Worm (Caenorhabditis elegans) whole organism, mixed stage, embryonic: ENCODE results near the gene EEED8.12.

Experiments used
- M03D4.4 ChIP-seq: sonication (generic microtip); optimal IDR thresholded peaks from 2 replicates; lab custom pipeline; 2017; ENCODE audit warnings: mild to moderate bottlenecking, missing genetic modification characterization, missing compliant biosample characterization
- bed-3 ChIP-seq: fragments of 200-800 bp; sonication (Bioruptor generic); optimal IDR thresholded peaks from 3 replicates; lab custom pipeline; 2018; ENCODE audit warnings: mild to moderate bottlenecking, missing genetic modification characterization, moderate library complexity, missing compliant biosample characterization
- blmp-1 ChIP-seq: fragments of 150-350 bp; optimal IDR thresholded peaks from 2 replicates; lab custom pipeline; 2014; ENCODE audit warnings: missing biosample characterization, missing genetic modification characterization
- ceh-43 ChIP-seq: fragments of 200-800 bp; sonication (Bioruptor generic); optimal IDR thresholded peaks from 2 replicates; lab custom pipeline; 2018; ENCODE audit warnings: mild to moderate bottlenecking, missing genetic modification characterization, moderate library complexity, missing compliant biosample characterization
- ceh-83 ChIP-seq: fragments of 200-800 bp; sonication (Bioruptor generic); optimal IDR thresholded peaks from 2 replicates; lab custom pipeline; 2018; ENCODE audit warnings: mild to moderate bottlenecking, missing genetic modification characterization, missing compliant biosample characterization
- ces-1 ChIP-seq: fragments of 150-350 bp; optimal IDR thresholded peaks from 2 replicates; lab custom pipeline; 2014; ENCODE audit warnings: missing biosample characterization, missing genetic modification reagents, missing genetic modification characterization
- cnd-1 ChIP-seq: fragments of 200-800 bp; sonication (Bioruptor generic); optimal IDR thresholded peaks from 2 replicates; lab custom pipeline; 2018; ENCODE audit warnings: mild to moderate bottlenecking, missing genetic modification characterization, missing compliant biosample characterization
- drap-1 ChIP-seq: fragments of 200-800 bp; sonication (Bioruptor generic); optimal IDR thresholded peaks from 3 replicates; lab custom pipeline; 2018; ENCODE audit warnings: mild to moderate bottlenecking, missing genetic modification characterization, missing compliant biosample characterization
- elt-1 ChIP-seq: sonication (generic microtip); optimal IDR thresholded peaks from 2 replicates; lab custom pipeline; 2017; ENCODE audit warnings: missing genetic modification characterization, mild to moderate bottlenecking, missing compliant biosample characterization, antibody characterized with exemption, moderate library complexity, borderline replicate concordance; ENCODE audit not compliant: insufficient read depth
- elt-3 ChIP-seq: fragments of 150-350 bp; optimal IDR thresholded peaks from 2 replicates; lab custom pipeline; 2014; ENCODE audit warnings: missing biosample characterization, missing genetic modification characterization
- flh-1 ChIP-seq: fragments of 200-800 bp; sonication (Bioruptor generic); optimal IDR thresholded peaks from 2 replicates; lab custom pipeline; 2018; ENCODE audit warnings: mild to moderate bottlenecking, missing genetic modification characterization, moderate library complexity, missing compliant biosample characterization
- ham-2 ChIP-seq: fragments of 200-800 bp; sonication (Bioruptor generic); optimal IDR thresholded peaks from 2 replicates; lab custom pipeline; 2018; ENCODE audit warnings: mild to moderate bottlenecking, missing genetic modification characterization, missing compliant biosample characterization
- hlh-1 ChIP-seq: fragments of 150-350 bp; optimal IDR thresholded peaks from 2 replicates; lab custom pipeline; 2014; ENCODE audit warnings: missing biosample characterization, missing genetic modification reagents, missing genetic modification characterization
- lin-13 ChIP-seq: fragments of 150-350 bp; optimal IDR thresholded peaks from 2 replicates; lab custom pipeline; 2014; ENCODE audit warnings: missing biosample characterization, missing genetic modification characterization
- lin-32 ChIP-seq: fragments of 200-800 bp; sonication (Bioruptor generic); optimal IDR thresholded peaks from 2 replicates; lab custom pipeline; 2018; ENCODE audit warnings: mild to moderate bottlenecking, missing genetic modification characterization, missing compliant biosample characterization
- lsy-2 ChIP-seq: fragments of 150-350 bp; optimal IDR thresholded peaks from 2 replicates; lab custom pipeline; 2014; ENCODE audit warnings: missing biosample characterization, missing genetic modification characterization
- mab-5 ChIP-seq: fragments of 150-350 bp; optimal IDR thresholded peaks from 2 replicates; lab custom pipeline; 2014; ENCODE audit warnings: missing biosample characterization, missing genetic modification characterization
- mep-1 ChIP-seq: fragments of 150-350 bp; optimal IDR thresholded peaks from 2 replicates; lab custom pipeline; 2017; ENCODE audit warnings: missing biosample characterization, missing genetic modification reagents, missing genetic modification characterization, inconsistent platforms
- mls-2 ChIP-seq: sonication (generic microtip); optimal IDR thresholded peaks from 2 replicates; lab custom pipeline; 2016; ENCODE audit warnings: mild to moderate bottlenecking, missing genetic modification characterization, moderate library complexity, missing compliant biosample characterization
- nhr-12 ChIP-seq: fragments of 150-350 bp; optimal IDR thresholded peaks from 2 replicates; lab custom pipeline; 2014; ENCODE audit warnings: missing biosample characterization, missing genetic modification characterization
- nhr-2 ChIP-seq: fragments of 150-350 bp; optimal IDR thresholded peaks from 2 replicates; lab custom pipeline; 2014; ENCODE audit warnings: missing biosample characterization, missing genetic modification characterization
- nhr-237 ChIP-seq: fragments of 150-350 bp; optimal IDR thresholded peaks from 2 replicates; lab custom pipeline; 2014; ENCODE audit warnings: missing biosample characterization, missing genetic modification characterization
- nhr-28 ChIP-seq: fragments of 150-350 bp; optimal IDR thresholded peaks from 2 replicates; lab custom pipeline; 2014; ENCODE audit warnings: missing biosample characterization, missing genetic modification characterization
- nhr-76 ChIP-seq: sonication (generic microtip); optimal IDR thresholded peaks from 2 replicates; lab custom pipeline; 2017; ENCODE audit warnings: missing biosample characterization, missing genetic modification characterization
- pha-4 ChIP-seq: fragments of 150-350 bp; optimal IDR thresholded peaks from 2 replicates; lab custom pipeline; 2018; ENCODE audit warnings: missing biosample characterization, missing genetic modification reagents, missing genetic modification characterization
- sem-2 ChIP-seq: fragments of 200-800 bp; sonication (Bioruptor generic); optimal IDR thresholded peaks from 2 replicates; lab custom pipeline; 2018; ENCODE audit warnings: mild to moderate bottlenecking, missing genetic modification characterization, missing compliant biosample characterization
- snpc-4 ChIP-seq: fragments of 150-350 bp; optimal IDR thresholded peaks from 2 replicates; lab custom pipeline; 2014; ENCODE audit warnings: missing biosample characterization, missing genetic modification characterization
- sptf-1 ChIP-seq: sonication (generic microtip); optimal IDR thresholded peaks from 2 replicates; lab custom pipeline; 2017; ENCODE audit warnings: mild to moderate bottlenecking, missing genetic modification characterization, moderate library complexity, missing compliant biosample characterization
- tbx-8 ChIP-seq: fragments of 200-800 bp; sonication (Bioruptor generic); optimal IDR thresholded peaks from 2 replicates; lab custom pipeline; 2018; ENCODE audit warnings: mild to moderate bottlenecking, missing genetic modification characterization, moderate library complexity, missing compliant biosample characterization
- unc-120 ChIP-seq: sonication (generic microtip); optimal IDR thresholded peaks from 2 replicates; lab custom pipeline; 2017; ENCODE audit warnings: missing genetic modification characterization, missing compliant biosample characterization; ENCODE audit not compliant: poor library complexity, severe bottlenecking
- unc-39 ChIP-seq: fragments of 150-350 bp; optimal IDR thresholded peaks from 2 replicates; lab custom pipeline; 2014; ENCODE audit warnings: missing biosample characterization, missing genetic modification characterization
- unc-62 ChIP-seq: fragments of 150-350 bp; optimal IDR thresholded peaks from 2 replicates; lab custom pipeline; 2014; ENCODE audit warnings: missing biosample characterization, missing genetic modification reagents, missing genetic modification characterization
- zip-8 ChIP-seq: fragments of 150-350 bp; optimal IDR thresholded peaks from 2 replicates; lab custom pipeline; 2014; ENCODE audit warnings: missing biosample characterization, missing genetic modification characterization
- ztf-11 ChIP-seq: fragments of 150-350 bp; optimal IDR thresholded peaks from 2 replicates; lab custom pipeline; 2014; ENCODE audit warnings: missing biosample characterization, missing genetic modification characterization

EEED8.12 gene

DNA sequence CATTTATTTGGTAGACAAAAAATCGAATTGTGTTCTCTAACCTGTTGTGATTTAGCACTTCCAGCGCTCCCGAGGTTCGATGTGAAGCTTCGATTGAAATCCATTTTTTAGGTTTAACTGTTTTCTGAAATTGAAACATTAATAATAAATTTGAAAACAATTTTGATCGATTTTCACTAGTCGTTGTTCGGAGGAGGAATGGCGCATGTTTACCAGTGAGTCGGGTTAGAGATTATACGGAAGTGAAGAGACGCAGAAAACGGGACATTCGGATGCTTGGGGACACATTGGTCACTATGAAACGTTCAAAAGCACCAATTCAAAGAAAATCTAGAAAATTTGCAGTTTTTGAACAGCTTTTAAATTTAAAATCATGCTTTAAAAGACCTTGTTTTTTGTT lies 10.0 kb downstream of the EEED8.12 start, which contains the start of gene fbxl-3:
TSS of gene fbxl-3 (minus strand) at position 124 of the 400 bp plus-strand sequence.
- TF ChIP-seq tbx-8 (GFP tag; lab: Kevin White, UChicago) (no peak), pha-4 (tag; lab: Kevin White, UChicago) (peak; percentile 65)
- TF ChIP-seq, all 35 proteins: peak for 1

DNA sequence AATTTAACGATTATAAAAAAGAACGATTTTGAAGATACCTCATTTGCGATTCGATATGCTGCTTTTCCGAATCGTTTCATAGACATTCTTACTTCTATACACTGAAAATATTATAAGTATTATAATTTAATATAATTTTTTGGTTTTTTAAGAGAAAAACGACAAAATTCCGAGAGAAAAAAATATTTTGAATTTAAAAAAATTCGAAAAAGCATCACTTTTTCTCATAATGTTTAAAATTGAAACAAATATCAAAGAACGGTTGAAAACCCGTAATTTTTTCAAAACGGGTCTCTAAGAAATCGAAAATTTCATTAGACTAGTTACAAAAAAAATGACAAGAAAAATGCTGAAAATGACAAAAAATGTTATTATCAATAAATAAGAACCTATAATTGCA lies 13.2 kb downstream of the EEED8.12 start, which contains the start of gene pink-1:
TSS of gene pink-1 (minus strand) at position 101 of the 400 bp plus-strand sequence.
- TF ChIP-seq ceh-43 (GFP tag; lab: Kevin White, UChicago): no peak
- TF ChIP-seq mls-2: no peak

DNA sequence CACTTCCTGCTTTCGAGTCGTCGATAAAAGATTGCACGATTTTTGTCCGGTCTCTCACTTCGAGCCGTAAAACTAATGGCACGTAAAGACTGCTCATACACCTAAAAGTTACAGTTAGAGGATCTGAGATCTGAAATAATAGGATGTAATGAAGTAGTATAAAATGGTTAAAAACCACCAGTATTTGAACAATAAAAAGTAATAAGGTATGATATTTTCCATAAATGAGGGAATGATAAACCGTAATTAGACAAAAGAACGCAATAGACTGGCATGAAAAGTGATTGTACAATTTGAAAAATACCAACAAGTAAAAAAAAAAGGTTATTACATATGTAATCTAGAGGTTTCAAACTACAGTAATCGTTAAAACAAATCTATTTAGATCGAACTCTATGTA lies 15.7 kb downstream of the EEED8.12 start, which contains the start of gene brap-2:
TSS of gene brap-2 (minus strand) at position 101 of the 400 bp plus-strand sequence.
- TF ChIP-seq pha-4 (tag; lab: Kevin White, UChicago) (no peak), blmp-1 (tag; lab: Kevin White, UChicago) (no peak)

DNA sequence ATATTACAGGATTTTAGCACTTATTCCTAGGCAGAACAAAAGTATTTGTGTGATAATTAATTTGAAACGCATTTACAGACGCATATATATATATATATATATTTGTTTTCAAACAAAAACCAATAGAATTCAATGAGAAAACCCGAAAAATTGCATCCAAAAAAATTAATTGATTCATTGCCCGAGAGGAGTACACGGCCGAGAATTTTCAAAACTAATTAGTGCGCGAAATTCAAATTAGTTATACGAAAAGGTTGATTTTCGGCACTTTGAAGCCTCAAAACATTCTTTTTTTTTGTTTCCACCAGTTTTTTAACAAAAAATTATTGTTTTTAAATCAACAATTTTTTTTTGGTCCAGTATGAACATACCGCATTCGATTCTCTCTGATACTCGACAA lies 17.4 kb downstream of the EEED8.12 start:
- no peak for TF ChIP-seq elt-1 (tag; lab: Kevin White, UChicago)
- no peak for TF ChIP-seq lin-32
- no peak for TF ChIP-seq nhr-237 (tag; lab: Kevin White, UChicago)
- no peak for TF ChIP-seq sem-2 (GFP tag; lab: Kevin White, UChicago)
- no peak for TF ChIP-seq blmp-1 (tag; lab: Kevin White, UChicago)
- no peak for TF ChIP-seq zip-8 (tag; lab: Kevin White, UChicago)
- no peak for TF ChIP-seq nhr-28 (tag; lab: Kevin White, UChicago)
- no peak for TF ChIP-seq nhr-2 (tag; lab: Kevin White, UChicago)
- no peak for TF ChIP-seq flh-1 (GFP tag; lab: Kevin White, UChicago)

DNA sequence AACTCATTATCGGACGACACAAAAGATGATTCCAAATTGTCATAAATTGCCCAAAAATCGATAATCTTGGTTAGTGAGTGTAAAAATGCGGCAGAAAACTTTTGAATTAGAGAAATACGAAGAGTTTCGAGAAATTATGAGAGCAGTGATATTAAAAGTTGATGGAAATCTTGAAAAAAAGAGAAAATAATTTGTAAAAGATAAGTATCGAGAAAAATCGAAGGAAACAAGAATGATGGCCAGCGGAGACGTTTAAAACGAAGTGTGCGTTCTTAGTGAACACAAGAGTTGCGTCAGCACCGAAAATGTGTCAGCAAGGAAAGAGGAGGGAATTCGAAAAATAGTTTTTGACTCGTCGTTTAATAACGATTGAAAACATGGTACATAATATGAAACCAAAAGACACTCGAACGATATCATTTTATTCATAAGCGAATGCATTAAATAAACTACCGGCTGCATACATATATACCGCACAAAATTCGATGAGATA lies 18.9 kb downstream of the EEED8.12 start, which contains the start of gene ndx-6:
TSS of gene ndx-6 (minus strand) at position 51 of the 493 bp plus-strand sequence.
- peak; percentile 75 for TF ChIP-seq lin-13 (tag; lab: Kevin White, UChicago)
- TF ChIP-seq mep-1: peak; percentile 92
- peak; percentile 7 for TF ChIP-seq unc-62
- no peak for TF ChIP-seq tbx-8 (GFP tag; lab: Kevin White, UChicago)
- no peak for TF ChIP-seq bed-3 (GFP tag; lab: Kevin White, UChicago)
- TF ChIP-seq sem-2 (GFP tag; lab: Kevin White, UChicago): no peak
- TF ChIP-seq snpc-4 (tag; lab: Kevin White, UChicago): no peak
- no peak for TF ChIP-seq unc-39 (tag; lab: Kevin White, UChicago)
- peak; percentile 19 for TF ChIP-seq zip-8 (tag; lab: Kevin White, UChicago)
- TF ChIP-seq lsy-2: peak; percentile 78
- no peak for TF ChIP-seq ceh-43 (GFP tag; lab: Kevin White, UChicago)
- peak; percentile 71 for TF ChIP-seq sptf-1 (tag; lab: Kevin White, UChicago)
- peak; percentile 82 for TF ChIP-seq pha-4 (tag; lab: Kevin White, UChicago)
- TF ChIP-seq nhr-237 (tag; lab: Kevin White, UChicago): peak; percentile 74
- no peak for TF ChIP-seq ztf-11 (tag; lab: Kevin White, UChicago)
- TF ChIP-seq elt-1 (tag; lab: Kevin White, UChicago): no peak
- no peak for TF ChIP-seq nhr-28 (tag; lab: Kevin White, UChicago)
- TF ChIP-seq elt-3 (tag; lab: Kevin White, UChicago): no peak
- peak; percentile 46 for TF ChIP-seq M03D4.4 (tag; lab: Kevin White, UChicago)
- TF ChIP-seq hlh-1 (tag; lab: Kevin White, UChicago): peak; percentile 25
- no peak for TF ChIP-seq nhr-76
- no peak for TF ChIP-seq lin-32
- no peak for TF ChIP-seq cnd-1 (tag; lab: Kevin White, UChicago)
- peak; percentile 2 for TF ChIP-seq ceh-83 (GFP tag; lab: Kevin White, UChicago)
- TF ChIP-seq unc-120 (tag; lab: Kevin White, UChicago): peak; percentile 50
- TF ChIP-seq ham-2 (GFP tag; lab: Kevin White, UChicago): no peak
- TF ChIP-seq nhr-12: no peak
- TF ChIP-seq mls-2: peak; percentile 61
- no peak for TF ChIP-seq blmp-1 (tag; lab: Kevin White, UChicago)
- peak; percentile 34 for TF ChIP-seq ces-1
- TF ChIP-seq mab-5 (tag; lab: Kevin White, UChicago): no peak
- peak; percentile 25 for TF ChIP-seq drap-1 (GFP tag; lab: Kevin White, UChicago)
- no peak for TF ChIP-seq flh-1 (GFP tag; lab: Kevin White, UChicago)
- no peak for TF ChIP-seq nhr-2 (tag; lab: Kevin White, UChicago)
